Worm (Caenorhabditis elegans) whole organism, midembryonic: ENCODE results near the gene F53G2.13.

Experiments used
- cog-1 ChIP-seq: sonication (generic microtip); optimal IDR thresholded peaks from 2 replicates; lab custom pipeline; 2016; ENCODE audit warnings: missing genetic modification characterization, missing compliant biosample characterization
- flt-1 ChIP-seq: fragments of 200-800 bp; sonication (Bioruptor generic); IDR thresholded peaks from 2 replicates; pipeline ENCODE4 v1.3.6; 2022; ENCODE audit warnings: missing genetic modification characterization, missing compliant biosample characterization
- klf-2 ChIP-seq: fragments of 200-800 bp; sonication (Bioruptor generic); conservative IDR thresholded peaks from 2 replicates; pipeline ENCODE4 v1.3.6; 2022; ENCODE audit warnings: missing genetic modification reagents, missing genetic modification characterization, missing compliant biosample characterization
- ztf-23 ChIP-seq: fragments of 200-800 bp; sonication (Bioruptor generic); IDR thresholded peaks from 2 replicates; pipeline ENCODE4 v1.3.6; 2022; ENCODE audit warnings: missing genetic modification reagents, missing genetic modification characterization, missing compliant biosample characterization
- ztf-29 ChIP-seq: fragments of 200-800 bp; sonication (Bioruptor generic); IDR thresholded peaks from 2 replicates; pipeline ENCODE4 v1.3.6; 2022; ENCODE audit warnings: missing genetic modification reagents, missing genetic modification characterization, missing compliant biosample characterization

- TF ChIP-seq ztf-23 (GFP tag; lab: Robert Waterston, UW) (no peak), cog-1 (tag; lab: Kevin White, UChicago) (no peak), flt-1 (GFP tag; lab: Robert Waterston, UW) (no peak), klf-2 (GFP tag; lab: Robert Waterston, UW) (no peak), ztf-29 (GFP tag; lab: Robert Waterston, UW) (no peak)
Measured at ce11 chrII:2456973-2457372, 26.6 kb upstream of the F53G2.13 start.
